Worm (Caenorhabditis elegans) whole organism, L2 larva: ENCODE data around the gene vha-20.

Source experiments
- R02D3.7 ChIP-seq: fragments of 150-350 bp; optimal IDR thresholded peaks from 2 replicates; lab custom pipeline; 2014; ENCODE audit warnings: missing biosample characterization, missing genetic modification characterization
- elt-1 ChIP-seq: fragments of 150-350 bp; optimal IDR thresholded peaks from 2 replicates; lab custom pipeline; 2014; ENCODE audit warnings: missing biosample characterization, missing genetic modification characterization
- elt-3 ChIP-seq: sonication (generic microtip); optimal IDR thresholded peaks from 2 replicates; lab custom pipeline; 2017; ENCODE audit warnings: missing biosample characterization, missing genetic modification characterization
- gmeb-1 ChIP-seq: fragments of 150-350 bp; optimal IDR thresholded peaks from 2 replicates; lab custom pipeline; 2014; ENCODE audit warnings: missing biosample characterization, missing genetic modification characterization
- mab-5 ChIP-seq: fragments of 150-350 bp; optimal IDR thresholded peaks from 2 replicates; lab custom pipeline; 2014; ENCODE audit warnings: missing biosample characterization, missing genetic modification characterization
- mdl-1 ChIP-seq, 2 experiments: fragments of 150-350 bp in 1 of 2; sonication (generic microtip) in 1 of 2; optimal IDR thresholded peaks; 2 replicates each; lab custom pipeline; 2017; ENCODE audit warnings: missing biosample characterization in 2 of 2, missing genetic modification characterization in 2 of 2
- nhr-11 ChIP-seq: fragments of 150-350 bp; optimal IDR thresholded peaks from 2 replicates; lab custom pipeline; 2014; ENCODE audit warnings: missing biosample characterization, missing genetic modification characterization
- nhr-21 ChIP-seq: fragments of 150-350 bp; optimal IDR thresholded peaks from 2 replicates; lab custom pipeline; 2014; ENCODE audit warnings: missing biosample characterization, missing genetic modification characterization
- nhr-237 ChIP-seq: fragments of 150-350 bp; optimal IDR thresholded peaks from 2 replicates; lab custom pipeline; 2014; ENCODE audit warnings: missing biosample characterization, missing genetic modification characterization
- nhr-77 ChIP-seq: fragments of 150-350 bp; optimal IDR thresholded peaks from 2 replicates; lab custom pipeline; 2014; ENCODE audit warnings: missing biosample characterization, missing genetic modification characterization
- ztf-11 ChIP-seq: sonication (generic microtip); optimal IDR thresholded peaks from 2 replicates; lab custom pipeline; 2017; ENCODE audit warnings: missing biosample characterization, missing genetic modification characterization
- ztf-4 ChIP-seq: fragments of 150-350 bp; optimal IDR thresholded peaks from 2 replicates; lab custom pipeline; 2014; ENCODE audit warnings: missing biosample characterization, missing genetic modification characterization

DNA sequence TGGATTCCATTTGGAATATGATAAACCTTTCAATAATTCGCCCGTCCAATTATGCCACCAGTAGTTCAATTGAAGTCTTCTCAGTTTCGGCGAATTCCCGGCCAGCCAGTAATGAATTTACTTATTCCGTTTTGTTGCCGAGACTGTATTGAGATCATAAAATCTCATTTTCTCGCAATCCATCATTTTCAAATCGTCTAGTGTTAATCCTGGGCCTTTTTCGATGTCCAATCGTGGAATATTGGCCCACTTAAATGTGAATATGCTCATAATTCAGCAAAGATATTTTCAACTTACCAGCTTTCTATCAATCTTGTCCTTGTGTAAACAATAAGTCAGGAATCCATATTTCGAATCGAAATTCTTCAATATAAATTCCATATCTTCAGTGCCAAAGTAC lies 11.7 kb downstream of the vha-20 start:
- TF ChIP-seq R02D3.7 (tag; lab: Kevin White, UChicago) (no peak), ztf-11 (tag; lab: Kevin White, UChicago) (no peak), elt-3 (tag; lab: Kevin White, UChicago) (no peak), elt-1 (tag; lab: Kevin White, UChicago) (no peak), gmeb-1 (tag; lab: Kevin White, UChicago) (no peak), ztf-4 (tag; lab: Kevin White, UChicago) (no peak), nhr-11 (tag; lab: Kevin White, UChicago) (no peak), nhr-237 (tag; lab: Kevin White, UChicago) (no peak), mdl-1 (tag; optimal IDR thresholded peaks at IDR 0.05; lab: Kevin White, UChicago) (no peak), nhr-77 (tag; lab: Kevin White, UChicago) (no peak), nhr-21 (tag; lab: Kevin White, UChicago) (no peak), mab-5 (no peak)
